Fruit fly (Drosophila melanogaster): ENCODE measurements around the gene cDIP.

Gene cDIP

dm6 chr3R:21118784-21119183, 42.1 kb downstream of the cDIP start, which contains the start of gene Bdbt (continued):
- TF ChIP-seq CG32772 (GFP tag; IDR thresholded peaks at IDR 0.05): no peak
- no peak for TF ChIP-seq kay (GFP tag; optimal IDR thresholded peaks at IDR 0.05)
- peak; percentile 41 for TF ChIP-seq ind (GFP tag; optimal IDR thresholded peaks at IDR 0.05)
- peak; percentile 77 for TF ChIP-seq sens (GFP tag)
- TF ChIP-seq lola (GFP tag; optimal IDR thresholded peaks at IDR 0.05): peak in 1 of 3 experiments; percentile 88
- TF ChIP-seq oc (tag; optimal IDR thresholded peaks at IDR 0.05): no peak
- no peak for TF ChIP-seq D19A (tag; optimal IDR thresholded peaks at IDR 0.05)
- peak; percentile 13 for TF ChIP-seq Sry-δ (GFP tag; optimal IDR thresholded peaks at IDR 0.05)
- TF ChIP-seq peb (GFP tag; IDR thresholded peaks at IDR 0.05): no peak
- TF ChIP-seq Ets65A (GFP tag): peak; percentile 32
- TF ChIP-seq Rx (GFP tag; IDR thresholded peaks at IDR 0.05): no peak
- no peak for TF ChIP-seq Lim3 (GFP tag; IDR thresholded peaks at IDR 0.05)
- peak; percentile 7 for TF ChIP-seq CG10267 (tag; optimal IDR thresholded peaks at IDR 0.05)
- TF ChIP-seq CG4282 (GFP tag; optimal IDR thresholded peaks at IDR 0.05): no peak
- no peak for TF ChIP-seq CG8290 (GFP tag; optimal IDR thresholded peaks at IDR 0.05)
- TF ChIP-seq CG8290 (tag; optimal IDR thresholded peaks at IDR 0.05): no peak
- TF ChIP-seq scrt (GFP tag; optimal IDR thresholded peaks at IDR 0.05): no peak
- peak; percentile 31 for TF ChIP-seq CG1602 (GFP tag; optimal IDR thresholded peaks at IDR 0.05)
- TF ChIP-seq CG11398 (GFP tag; optimal IDR thresholded peaks at IDR 0.05): no peak
- TF ChIP-seq sqz (GFP tag; optimal IDR thresholded peaks at IDR 0.05): no peak
- TF ChIP-seq Rfx (GFP tag; IDR thresholded peaks at IDR 0.05): peak; percentile 25; the same call in 1 of the 2 replicates
- peak; percentile 59 for TF ChIP-seq CG32532 (GFP tag; IDR thresholded peaks at IDR 0.05)
- no peak for TF ChIP-seq tup (GFP tag; optimal IDR thresholded peaks at IDR 0.05)
- peak; percentile 52 for TF ChIP-seq CG9932 (GFP tag; IDR thresholded peaks at IDR 0.05)
- no peak for TF ChIP-seq NC2α (GFP tag; optimal IDR thresholded peaks at IDR 0.05)
- TF ChIP-seq Fer3 (tag; optimal IDR thresholded peaks at IDR 0.05): peak; percentile 25
- TF ChIP-seq Bgb (GFP tag; IDR thresholded peaks at IDR 0.05; ENCODE audit: partially characterized antibody): peak; percentile 93
- TF ChIP-seq Xbp1 (GFP tag; optimal IDR thresholded peaks at IDR 0.05): peak; percentile 53
- TF ChIP-seq mld (GFP tag; IDR thresholded peaks at IDR 0.05; ENCODE audit: partially characterized antibody): peak; percentile 83
- TF ChIP-seq Awh (GFP tag; IDR thresholded peaks at IDR 0.05): no peak
- peak; percentile 91 for TF ChIP-seq CG16813 (GFP tag; IDR thresholded peaks at IDR 0.05; ENCODE audit: partially characterized antibody)
- peak; percentile 52 for TF ChIP-seq CG3847 (GFP tag; IDR thresholded peaks at IDR 0.05)
- no peak for TF ChIP-seq bowl (GFP tag; IDR thresholded peaks at IDR 0.05)
- TF ChIP-seq CG6765 (GFP tag; optimal IDR thresholded peaks at IDR 0.05): no peak
- peak; percentile 77 for TF ChIP-seq row (GFP tag; IDR thresholded peaks at IDR 0.05)
- TF ChIP-seq eyg (GFP tag; optimal IDR thresholded peaks at IDR 0.05): no peak
- TF ChIP-seq CG3726 (GFP tag; IDR thresholded peaks at IDR 0.05): no peak
- peak; percentile 73; the same call in 2 of the 3 replicates for TF ChIP-seq Opbp (GFP tag; IDR thresholded peaks at IDR 0.05; ENCODE audit: partially characterized antibody)
- no peak for TF ChIP-seq Drgx (GFP tag; IDR thresholded peaks at IDR 0.05)
- no peak for TF ChIP-seq dati (GFP tag; IDR thresholded peaks at IDR 0.05)
- no peak for TF ChIP-seq Deaf1 (tag; optimal IDR thresholded peaks at IDR 0.05)
- no peak for TF ChIP-seq CG12104 (GFP tag; optimal IDR thresholded peaks at IDR 0.05)
- no peak for TF ChIP-seq CG17802 (tag; optimal IDR thresholded peaks at IDR 0.05)
- peak; percentile 84 for TF ChIP-seq vnd (GFP tag; IDR thresholded peaks at IDR 0.05; ENCODE audit: partially characterized antibody)
- TF ChIP-seq CG4617 (GFP tag; optimal IDR thresholded peaks at IDR 0.05; ENCODE audit: borderline replicate concordance): no peak
- peak; percentile 43 for TF ChIP-seq bcd (GFP tag; optimal IDR thresholded peaks at IDR 0.05)
- TF ChIP-seq prd (optimal IDR thresholded peaks at IDR 0.05): no peak
- TF ChIP-seq prd (GFP tag; IDR thresholded peaks at IDR 0.05): peak; percentile 14; the same call in 1 of the 3 replicates
- TF ChIP-seq sd (tag; optimal IDR thresholded peaks at IDR 0.05): no peak
- TF ChIP-seq Myb (GFP tag; optimal IDR thresholded peaks at IDR 0.05): peak; percentile 7
- 0 out of 2 replicates have a peak, but pooled peaks have one; percentile 24 for TF ChIP-seq CG42726 (GFP tag; IDR thresholded peaks at IDR 0.05; ENCODE audit: partially characterized antibody)
- TF ChIP-seq trh (GFP tag; optimal IDR thresholded peaks at IDR 0.05): no peak

Data from whole organism, embryonic.